Fruit fly (Drosophila melanogaster): ENCODE results near the gene gry.

DNA sequence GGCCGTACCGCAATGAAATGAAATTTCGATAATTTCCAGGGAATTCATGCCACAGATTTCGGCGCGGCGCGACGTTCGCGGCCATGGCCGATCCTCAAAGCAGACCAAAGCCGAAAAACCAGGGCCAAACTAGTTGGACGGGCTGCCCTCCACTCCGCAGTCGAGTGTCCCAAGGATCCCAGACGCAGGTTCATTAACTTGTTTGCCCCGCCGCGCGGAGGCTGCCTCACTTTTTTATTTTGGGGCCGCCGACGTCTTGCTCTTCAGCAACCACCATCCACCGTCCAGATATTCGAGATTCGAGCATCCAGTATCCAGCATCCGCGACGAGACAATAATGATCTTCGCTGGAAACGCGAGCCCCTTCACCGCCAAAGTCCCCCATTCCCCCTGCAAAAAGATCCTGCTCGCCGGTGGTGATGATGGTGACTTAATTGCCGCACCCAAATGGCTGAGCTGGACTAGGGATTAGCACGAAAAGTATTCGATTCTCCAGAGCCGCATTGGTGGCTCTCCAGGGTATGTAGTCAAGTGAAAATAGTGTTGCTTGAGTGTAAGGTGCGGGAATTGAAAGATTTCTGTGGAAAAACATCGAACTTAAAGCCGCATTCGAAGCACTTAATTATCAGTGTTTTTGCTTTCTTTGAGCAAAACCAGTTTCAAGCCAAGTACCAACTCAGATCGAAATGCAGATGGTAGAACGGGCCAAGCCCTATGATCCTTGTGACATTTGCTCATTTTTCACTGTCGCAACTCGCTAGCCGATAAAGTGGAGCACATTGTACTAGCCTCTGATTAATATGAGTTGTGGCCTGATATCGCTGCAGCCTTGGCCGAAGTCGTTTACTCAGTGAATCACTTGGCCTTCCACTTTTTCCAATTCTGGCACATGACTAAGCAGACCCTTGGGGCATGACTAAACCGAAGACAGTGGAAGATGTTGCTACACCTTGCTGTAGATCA, 43.5 kb downstream of the gry start:
- TF ChIP-seq pan (optimal IDR thresholded peaks at IDR 0.05) (no peak), CG8478 (optimal IDR thresholded peaks at IDR 0.05) (no peak), psq (optimal IDR thresholded peaks at IDR 0.05) (no peak), Dll (optimal IDR thresholded peaks at IDR 0.05) (no peak), EcR (GFP tag; optimal IDR thresholded peaks at IDR 0.05) (peak; percentile 43 to 69), usp (GFP tag; optimal IDR thresholded peaks at IDR 0.05) (no peak)

Measured in whole organism.